Worm (Caenorhabditis elegans) whole organism, L4 larva: ENCODE results near the gene fipr-27.
"Not testable (repeated sequence)": the region's sequence is repeated elsewhere in the genome, so short reads cannot be mapped to it uniquely, and the experiment has no call there.

Source experiments
- aly-2 ChIP-seq: sonication (generic microtip); optimal IDR thresholded peaks from 2 replicates; lab custom pipeline; 2018; ENCODE audit warnings: missing biosample characterization, missing genetic modification characterization
- madf-5 ChIP-seq, 2 experiments: fragments of 200-800 bp; sonication (Bioruptor generic); IDR thresholded peaks; 2 replicates each; pipeline ENCODE4 v1.3.6; 2022; ENCODE audit warnings: missing compliant biosample characterization in 2 of 2, missing genetic modification characterization in 2 of 2
- mdl-1 ChIP-seq, 2 experiments: fragments of 150-350 bp in 1 of 2; sonication (generic microtip) in 1 of 2; optimal IDR thresholded peaks; 2 replicates each; lab custom pipeline; 2014 to 2017; ENCODE audit warnings: missing biosample characterization in 2 of 2, missing genetic modification characterization in 2 of 2

DNA sequence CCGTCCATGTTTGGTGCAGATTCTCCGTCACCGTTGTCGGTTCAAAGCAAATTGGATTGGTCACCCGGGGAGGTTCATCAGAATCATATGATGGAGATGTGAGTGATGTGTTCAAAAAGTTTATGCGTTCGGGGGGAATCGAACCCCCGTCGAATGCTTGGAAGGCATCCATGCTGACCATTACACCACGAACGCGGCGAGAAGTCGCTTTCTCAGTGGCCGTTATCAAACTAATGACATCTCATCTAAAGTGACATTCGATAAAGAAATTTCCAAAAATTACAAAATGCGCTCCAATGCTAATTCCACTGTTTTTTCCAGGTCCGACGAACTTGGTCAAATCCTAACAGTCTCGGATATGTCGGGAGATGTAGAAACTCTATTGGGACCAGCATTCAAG lies 40.0 kb downstream of the fipr-27 start:
- not testable (repeated sequence) for TF ChIP-seq aly-2; madf-5 (GFP tag; IDR thresholded peaks at IDR 0.05; lab: Robert Waterston, UW); mdl-1 (tag; optimal IDR thresholded peaks at IDR 0.05; lab: Kevin White, UChicago)
